Worm (Caenorhabditis elegans) whole organism, dauer: Measurements from ENCODE around the gene Y57A10A.2.
"Not testable (repeated sequence)": the region's sequence is repeated elsewhere in the genome, so short reads cannot be mapped to it uniquely, and the experiment has no call there.

Experiments used
- unc-62 ChIP-seq: sonication (generic microtip); optimal IDR thresholded peaks from 2 replicates; lab custom pipeline; 2017; ENCODE audit warnings: missing biosample characterization, missing genetic modification reagents, missing genetic modification characterization

Gene Y57A10A.2

ce11 chrII:12147331-12147730 is at the start of gene Y57A10A.2:
Gene Y57A10A.2, plus strand, starts transcription at chrII:12147631.
- TF ChIP-seq unc-62 (GFP tag; lab: Kevin White, UChicago): no peak

ce11 chrII:12098716-12099115 is 48.7 kb upstream of the Y57A10A.2 start:
- TF ChIP-seq unc-62 (GFP tag; lab: Kevin White, UChicago): no peak

- TF ChIP-seq unc-62 (GFP tag; lab: Kevin White, UChicago): no peak
Measured at ce11 chrII:12099889-12100288, 47.5 kb upstream of the Y57A10A.2 start, which contains the start of gene Y17G7B.17. Gene Y17G7B.17, minus strand, starts transcription at chrII:12099989.

- TF ChIP-seq unc-62 (GFP tag; lab: Kevin White, UChicago): no peak
Measured at ce11 chrII:12102365-12102764, 45.1 kb upstream of the Y57A10A.2 start.

- no peak for TF ChIP-seq unc-62 (GFP tag; lab: Kevin White, UChicago)
Measured at ce11 chrII:12107840-12108239, 39.6 kb upstream of the Y57A10A.2 start, which contains the start of gene Y17G7B.18. Gene Y17G7B.18, minus strand, starts transcription at chrII:12107857.

ce11 chrII:12108843-12109242 is 38.6 kb upstream of the Y57A10A.2 start:
- TF ChIP-seq unc-62 (GFP tag; lab: Kevin White, UChicago): no peak

- TF ChIP-seq unc-62 (GFP tag; lab: Kevin White, UChicago): no peak
Measured at ce11 chrII:12110997-12111396, 36.4 kb upstream of the Y57A10A.2 start.

- no peak for TF ChIP-seq unc-62 (GFP tag; lab: Kevin White, UChicago)
Measured at ce11 chrII:12130393-12130792, 17.0 kb upstream of the Y57A10A.2 start.

- TF ChIP-seq unc-62 (GFP tag; lab: Kevin White, UChicago): no peak
Measured at ce11 chrII:12130868-12131267, 16.6 kb upstream of the Y57A10A.2 start, which contains the start of gene set-24. Gene set-24, minus strand, starts transcription at chrII:12130968.

- no peak for TF ChIP-seq unc-62 (GFP tag; lab: Kevin White, UChicago)
Measured at ce11 chrII:12137983-12138382, 9.4 kb upstream of the Y57A10A.2 start.

ce11 chrII:12143558-12143957 is 3.9 kb upstream of the Y57A10A.2 start:
- TF ChIP-seq unc-62 (GFP tag; lab: Kevin White, UChicago): no peak

- no peak for TF ChIP-seq unc-62 (GFP tag; lab: Kevin White, UChicago)
Measured at ce11 chrII:12150227-12150626, 2.8 kb downstream of the Y57A10A.2 start.

- TF ChIP-seq unc-62 (GFP tag; lab: Kevin White, UChicago): not testable (repeated sequence)
Measured at ce11 chrII:12151640-12152039, 4.2 kb downstream of the Y57A10A.2 start, which contains the start of gene Y57A10A.4. Gene Y57A10A.4, plus strand, starts transcription at chrII:12151940.

ce11 chrII:12154186-12154585 is 6.8 kb downstream of the Y57A10A.2 start, which contains the start of gene Y57A10A.5:
Gene Y57A10A.5, plus strand, starts transcription at chrII:12154486.
- not testable (repeated sequence) for TF ChIP-seq unc-62 (GFP tag; lab: Kevin White, UChicago)

- no peak for TF ChIP-seq unc-62 (GFP tag; lab: Kevin White, UChicago)
Measured at ce11 chrII:12162997-12163396, 15.6 kb downstream of the Y57A10A.2 start.

ce11 chrII:12164539-12164938 is 17.1 kb downstream of the Y57A10A.2 start, which contains the start of gene Y57A10A.8:
Gene Y57A10A.8, plus strand, starts transcription at chrII:12164839.
- not testable (repeated sequence) for TF ChIP-seq unc-62 (GFP tag; lab: Kevin White, UChicago)

ce11 chrII:12169487-12170128 is 22.2 kb downstream of the Y57A10A.2 start:
- no peak for TF ChIP-seq unc-62 (GFP tag; lab: Kevin White, UChicago)
